Fruit fly (Drosophila melanogaster): ENCODE measurements around the gene CG10650.

CG10650 gene

DNA sequence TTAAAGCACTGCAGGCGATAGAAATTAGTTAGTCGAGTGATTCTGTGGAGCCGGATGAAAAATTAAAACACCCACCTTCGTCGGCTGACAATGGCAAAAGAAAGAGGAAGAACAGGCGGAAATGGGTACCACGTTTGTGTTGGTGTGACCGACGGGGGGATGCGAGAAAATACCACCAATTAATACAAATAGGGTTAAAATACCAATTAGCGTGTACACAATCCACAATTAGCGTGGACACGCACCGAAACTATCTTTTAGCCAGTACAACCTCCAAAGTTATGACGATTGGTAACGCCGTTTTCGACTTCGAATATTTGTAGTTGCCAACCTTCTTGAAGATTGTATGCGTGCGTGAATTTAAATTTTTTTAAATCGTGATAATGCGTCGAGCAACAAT, 13.4 kb upstream of the CG10650 start, which contains the start of gene RpL30 (continued):
- TF ChIP-seq Oaz (GFP tag; IDR thresholded peaks at IDR 0.05) (peak; percentile 73), CG1603 (tag; optimal IDR thresholded peaks at IDR 0.05) (peak; percentile 97), CG7372 (GFP tag; IDR thresholded peaks at IDR 0.05) (peak; percentile 43; the same call in 1 of the 2 replicates), CG4424 (GFP tag; optimal IDR thresholded peaks at IDR 0.05) (peak; percentile 83), CG2199 (GFP tag; IDR thresholded peaks at IDR 0.05) (peak; percentile 86), Med (GFP tag) (peak; percentile 99), CG8388 (GFP tag; optimal IDR thresholded peaks at IDR 0.05) (peak; percentile 82), CG11085 (GFP tag; IDR thresholded peaks at IDR 0.05) (peak; percentile 73; the same call in 1 of the 2 replicates), knrl (GFP tag; IDR thresholded peaks at IDR 0.05; ENCODE audit: partially characterized antibody) (peak; percentile 74), Hr78 (GFP tag; optimal IDR thresholded peaks at IDR 0.05) (no peak), row (GFP tag; IDR thresholded peaks at IDR 0.05) (peak; percentile 60), vfl (GFP tag; optimal IDR thresholded peaks at IDR 0.05) (peak; percentile 85)

DNA sequence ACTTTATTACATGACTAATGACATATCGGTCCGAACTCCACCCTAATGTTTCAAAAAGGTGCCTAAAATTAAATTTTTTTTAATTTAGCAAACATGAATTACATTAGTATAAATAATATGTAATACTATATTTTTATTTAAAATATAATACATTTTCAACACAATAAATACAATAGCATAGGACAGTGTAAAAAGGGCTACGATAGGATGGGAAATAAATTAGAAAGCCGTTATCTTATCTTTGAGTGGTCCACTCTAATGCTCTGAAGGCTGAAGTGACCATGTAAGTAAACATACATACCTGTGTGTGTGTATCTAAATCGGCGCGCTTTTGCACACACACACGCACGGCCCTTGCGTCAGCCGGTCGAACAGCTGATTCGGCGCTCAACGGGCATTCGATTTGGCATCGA, 7.2 kb upstream of the CG10650 start, which contains the start of gene CG31793:
CG31793 (plus strand) TSS at position 409 of the 413 bp plus-strand sequence.
- TF ChIP-seq CG12659 (GFP tag; optimal IDR thresholded peaks at IDR 0.05) (peak; percentile 65), crc (GFP tag; optimal IDR thresholded peaks at IDR 0.05) (no peak), HLH3B (GFP tag; IDR thresholded peaks at IDR 0.05) (peak; percentile 25; the same call in 1 of the 2 replicates), cwo (GFP tag; optimal IDR thresholded peaks at IDR 0.05) (peak; percentile 73), tap (tag; optimal IDR thresholded peaks at IDR 0.05) (peak; percentile 2), kay (GFP tag; optimal IDR thresholded peaks at IDR 0.05) (no peak), CG15479 (GFP tag; optimal IDR thresholded peaks at IDR 0.05) (peak; percentile 69), Xrp1 (GFP tag; IDR thresholded peaks at IDR 0.05) (peak; percentile 44; the same call in 1 of the 2 replicates), Fer1 (GFP tag; optimal IDR thresholded peaks at IDR 0.05) (peak; percentile 65), cas (GFP tag; IDR thresholded peaks at IDR 0.05) (0 out of 2 replicates have a peak, but pooled peaks have one; percentile 38), CG12391 (tag; optimal IDR thresholded peaks at IDR 0.05) (peak; percentile 59), crp (GFP tag; optimal IDR thresholded peaks at IDR 0.05) (peak in 1 of 2 experiments; percentile 81), CG9437 (GFP tag; optimal IDR thresholded peaks at IDR 0.05) (peak; percentile 40), GATAe (GFP tag; conservative IDR thresholded peaks at IDR 0.05) (peak; percentile 76), luna (GFP tag; optimal IDR thresholded peaks at IDR 0.05) (no peak), slbo (GFP tag; IDR thresholded peaks at IDR 0.05) (peak; percentile 47; the same call in 1 of the 2 replicates), Hr51 (GFP tag; optimal IDR thresholded peaks at IDR 0.05) (peak in 1 of 2 experiments; percentile 79), chinmo (GFP tag; IDR thresholded peaks at IDR 0.05; ENCODE audit: partially characterized antibody) (peak; percentile 65; the same call in 2 of the 4 replicates), CG14014 (GFP tag; IDR thresholded peaks at IDR 0.05) (peak; percentile 56; the same call in 1 of the 2 replicates), CG10274 (GFP tag; optimal IDR thresholded peaks at IDR 0.05) (no peak), Oli (tag; optimal IDR thresholded peaks at IDR 0.05) (peak; percentile 23), zen (tag; optimal IDR thresholded peaks at IDR 0.05) (peak; percentile 4), Med (GFP tag) (peak; percentile 84), gem (tag; optimal IDR thresholded peaks at IDR 0.05) (peak; percentile 72), odd (GFP tag; optimal IDR thresholded peaks at IDR 0.05) (peak; percentile 46), CG6689 (GFP tag; IDR thresholded peaks at IDR 0.05) (peak; percentile 39; the same call in 1 of the 2 replicates), tin (GFP tag; optimal IDR thresholded peaks at IDR 0.05) (peak; percentile 2), CoRest (tag; optimal IDR thresholded peaks at IDR 0.05) (peak; percentile 65), pzg (GFP tag; optimal IDR thresholded peaks at IDR 0.05) (peak; percentile 12), CG15514 (GFP tag; optimal IDR thresholded peaks at IDR 0.05) (peak; percentile 59), CG1832 (GFP tag; optimal IDR thresholded peaks at IDR 0.05) (no peak), lbe (GFP tag; optimal IDR thresholded peaks at IDR 0.05) (peak; percentile 54), CG13296 (GFP tag; optimal IDR thresholded peaks at IDR 0.05) (peak; percentile 76), disco-r (GFP tag; optimal IDR thresholded peaks at IDR 0.05) (no peak), Atf6 (GFP tag; IDR thresholded peaks at IDR 0.05) (peak; percentile 64), Fer3 (tag; optimal IDR thresholded peaks at IDR 0.05) (peak; percentile 64), PHDP (tag; optimal IDR thresholded peaks at IDR 0.05) (peak; percentile 75)

Measured in whole organism, embryonic.